Fruit fly (Drosophila melanogaster): ENCODE data around the gene Sr-CIV.

Gene Sr-CIV

DNA sequence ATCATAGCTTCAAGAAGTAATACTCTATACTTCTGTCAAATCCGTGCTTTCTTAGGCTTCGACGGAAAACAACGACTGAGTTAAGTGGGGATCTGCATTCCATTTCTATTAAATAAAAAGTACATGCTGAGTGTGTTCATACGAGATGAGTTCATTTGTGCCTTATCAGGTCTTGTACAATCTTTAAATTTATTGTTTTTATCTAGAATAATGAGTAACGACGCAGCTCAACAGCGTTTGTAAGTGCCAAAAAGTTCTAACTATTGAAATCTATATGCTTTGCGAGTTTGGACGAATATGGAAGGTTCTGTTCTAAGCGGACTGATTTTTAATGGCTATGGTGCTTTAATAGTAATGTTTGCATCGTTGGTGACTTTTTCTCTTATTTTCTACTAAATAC is at the start of gene Sr-CIV:
TSS of gene Sr-CIV (minus strand) at position 101 of the 400 bp plus-strand sequence.
- TF ChIP-seq foxo (GFP tag; optimal IDR thresholded peaks at IDR 0.05) (no peak), Vsx2 (GFP tag; optimal IDR thresholded peaks at IDR 0.05; ENCODE audit: partially characterized antibody) (no peak), HLH106 (tag; optimal IDR thresholded peaks at IDR 0.05) (no peak), woc (GFP tag; optimal IDR thresholded peaks at IDR 0.05) (no peak)

DNA sequence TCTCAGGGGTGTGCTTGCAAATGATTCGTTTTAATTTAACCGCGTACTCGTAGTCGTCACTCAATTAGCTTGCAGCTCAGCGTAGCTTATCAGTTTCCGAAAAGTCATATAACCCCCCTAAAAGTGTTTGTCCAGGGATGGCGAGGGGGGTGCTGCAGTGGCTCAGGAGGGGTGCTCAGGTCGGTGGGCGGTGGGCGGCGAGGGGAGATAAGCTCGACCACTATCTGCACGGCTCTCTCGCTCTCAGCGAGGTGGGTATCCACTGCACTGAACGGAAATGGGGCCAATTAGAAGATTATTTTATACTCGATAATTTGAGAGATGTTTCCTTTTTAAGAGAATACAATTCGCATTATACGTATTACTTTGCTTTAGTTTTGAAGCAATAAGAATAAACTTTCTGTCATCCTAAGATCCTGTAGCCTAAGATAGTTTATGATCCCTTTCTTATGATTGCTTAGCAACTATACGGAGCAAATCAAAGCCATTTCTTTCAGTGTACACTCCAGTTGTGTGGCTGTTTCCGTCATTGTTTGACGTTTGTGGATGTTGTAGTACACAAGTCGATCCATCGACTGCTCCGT is 49.4 kb upstream of the Sr-CIV start:
- TF ChIP-seq psq (GFP tag; optimal IDR thresholded peaks at IDR 0.05) (peak; percentile 51), pan (optimal IDR thresholded peaks at IDR 0.05) (no peak), foxo (GFP tag; optimal IDR thresholded peaks at IDR 0.05) (peak in 1 of 2 experiments; percentile 57), br (GFP tag; optimal IDR thresholded peaks at IDR 0.05) (peak; percentile 56), HLH106 (tag; optimal IDR thresholded peaks at IDR 0.05) (peak; percentile 81), CG32264 (GFP tag; optimal IDR thresholded peaks at IDR 0.05) (no peak), Rel (GFP tag; optimal IDR thresholded peaks at IDR 0.05) (no peak), Rel (tag; optimal IDR thresholded peaks at IDR 0.05) (peak; percentile 52), Hnf4 (GFP tag; optimal IDR thresholded peaks at IDR 0.05) (peak; percentile 21), Dfd (GFP tag; optimal IDR thresholded peaks at IDR 0.05) (no peak), dmrt93B (GFP tag; optimal IDR thresholded peaks at IDR 0.05) (peak; percentile 59), Dif (GFP tag; optimal IDR thresholded peaks at IDR 0.05; ENCODE audit: partially characterized antibody) (no peak), OdsH (GFP tag; optimal IDR thresholded peaks at IDR 0.05) (peak; percentile 63), fru (GFP tag; optimal IDR thresholded peaks at IDR 0.05) (peak; percentile 47), ey (GFP tag; optimal IDR thresholded peaks at IDR 0.05) (peak; percentile 72), Hr83 (GFP tag; optimal IDR thresholded peaks at IDR 0.05; ENCODE audit: poor library complexity, severe bottlenecking) (peak; percentile 61), h (GFP tag; optimal IDR thresholded peaks at IDR 0.05) (peak; percentile 51), Sp1 (GFP tag; optimal IDR thresholded peaks at IDR 0.05) (peak; percentile 59), rgr (GFP tag; optimal IDR thresholded peaks at IDR 0.05) (peak; percentile 66), CG9705 (GFP tag; optimal IDR thresholded peaks at IDR 0.05) (peak; percentile 70)

DNA sequence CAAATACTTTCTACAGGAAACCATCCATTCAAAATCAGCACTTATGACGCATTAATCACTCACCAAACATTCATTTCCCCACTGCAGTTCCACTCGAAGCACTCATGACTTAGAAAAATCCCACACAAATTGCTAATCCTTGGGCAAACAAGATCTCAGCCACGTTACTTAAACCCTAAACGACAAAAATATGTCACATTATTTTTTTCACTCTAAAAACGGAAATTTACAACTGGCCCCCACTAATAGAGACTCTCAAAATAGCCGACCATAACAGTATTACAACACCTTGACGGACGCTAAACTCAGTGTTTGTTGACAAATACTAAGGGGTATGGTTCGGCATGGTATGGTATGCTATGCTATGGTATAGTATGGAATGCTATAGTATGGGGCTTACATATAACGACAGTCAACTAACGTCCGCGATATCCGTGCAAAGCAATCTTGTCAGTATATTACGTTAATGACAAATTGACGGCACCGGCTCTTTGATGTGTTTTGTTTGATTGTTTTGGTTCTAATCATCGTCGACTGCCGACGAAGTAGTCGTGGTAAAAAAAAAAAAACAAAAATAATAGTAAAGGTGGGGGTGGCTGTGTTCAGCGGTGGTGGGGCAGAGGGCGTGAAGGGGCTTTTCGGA is 48.8 kb upstream of the Sr-CIV start:
- TF ChIP-seq HLH106 (tag; optimal IDR thresholded peaks at IDR 0.05) = no peak
- TF ChIP-seq Vsx2 (GFP tag; optimal IDR thresholded peaks at IDR 0.05; ENCODE audit: partially characterized antibody) = no peak
- TF ChIP-seq Dif (GFP tag; optimal IDR thresholded peaks at IDR 0.05; ENCODE audit: partially characterized antibody) = no peak
- TF ChIP-seq jim (GFP tag; optimal IDR thresholded peaks at IDR 0.05) = no peak
- TF ChIP-seq dsf (GFP tag; optimal IDR thresholded peaks at IDR 0.05; ENCODE audit: borderline replicate concordance) = no peak
- TF ChIP-seq Hr83 (GFP tag; optimal IDR thresholded peaks at IDR 0.05; ENCODE audit: poor library complexity, severe bottlenecking) = no peak
- TF ChIP-seq sv (GFP tag; optimal IDR thresholded peaks at IDR 0.05) = no peak

DNA sequence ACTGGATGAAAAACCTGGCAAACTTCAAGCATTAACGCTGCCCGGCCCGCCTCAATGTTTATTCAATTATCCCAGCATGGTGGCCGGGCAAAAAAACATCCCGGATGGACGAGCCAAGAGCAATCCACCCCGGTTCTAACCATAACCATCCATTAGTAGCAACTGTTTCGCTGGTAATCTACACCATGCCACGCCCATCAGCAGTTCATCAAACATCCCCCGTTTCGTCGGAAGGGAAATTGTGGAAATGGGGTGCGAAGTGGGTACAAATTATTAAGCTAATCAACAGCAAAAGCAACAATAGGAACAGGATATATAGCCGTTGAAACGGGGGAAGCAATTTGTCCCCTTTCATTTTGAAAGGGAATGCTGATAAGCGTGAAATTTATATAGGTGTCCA is 47.6 kb upstream of the Sr-CIV start:
- no peak for TF ChIP-seq foxo (GFP tag; optimal IDR thresholded peaks at IDR 0.05)
- TF ChIP-seq Dfd (GFP tag; optimal IDR thresholded peaks at IDR 0.05) = no peak
- TF ChIP-seq Vsx2 (GFP tag; optimal IDR thresholded peaks at IDR 0.05; ENCODE audit: partially characterized antibody) = peak; percentile 52
- TF ChIP-seq dsf (GFP tag; optimal IDR thresholded peaks at IDR 0.05; ENCODE audit: borderline replicate concordance) = no peak
- TF ChIP-seq Mio (GFP tag; optimal IDR thresholded peaks at IDR 0.05) = no peak
- TF ChIP-seq sage (GFP tag; optimal IDR thresholded peaks at IDR 0.05) = no peak
- TF ChIP-seq rgr (GFP tag; optimal IDR thresholded peaks at IDR 0.05) = no peak
- TF ChIP-seq CG9705 (GFP tag; optimal IDR thresholded peaks at IDR 0.05) = no peak
- no peak for TF ChIP-seq brk (GFP tag; optimal IDR thresholded peaks at IDR 0.05)

DNA sequence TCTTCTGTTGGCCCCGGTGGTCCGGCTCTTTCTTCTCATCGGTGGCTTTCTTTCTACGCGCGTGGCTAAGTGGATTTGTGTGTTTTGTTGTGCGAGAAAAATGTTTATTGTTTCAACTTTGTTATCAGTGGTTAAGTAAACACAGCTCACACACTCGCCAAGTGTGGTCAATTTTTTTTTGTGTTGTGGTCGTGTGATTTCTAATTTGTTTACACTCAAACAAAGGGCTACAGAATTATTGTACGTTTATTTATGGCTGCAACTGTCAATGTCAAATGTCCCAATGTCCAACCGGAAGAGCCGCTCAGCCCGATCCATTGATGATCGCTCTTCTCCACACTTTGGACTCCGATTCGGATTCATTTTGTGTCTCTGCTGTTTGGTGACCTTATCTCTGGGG is 46.7 kb upstream of the Sr-CIV start:
- TF ChIP-seq jim (GFP tag; optimal IDR thresholded peaks at IDR 0.05) (no peak), foxo (GFP tag; optimal IDR thresholded peaks at IDR 0.05) (no peak), dmrt93B (GFP tag; optimal IDR thresholded peaks at IDR 0.05) (no peak), psq (GFP tag; optimal IDR thresholded peaks at IDR 0.05) (no peak), N (GFP tag; optimal IDR thresholded peaks at IDR 0.05) (no peak), HLH106 (tag; optimal IDR thresholded peaks at IDR 0.05) (no peak), CG9705 (GFP tag; optimal IDR thresholded peaks at IDR 0.05) (no peak)

Data from whole organism, wandering third instar larva.